Fruit fly (Drosophila melanogaster): ENCODE data around the gene CG12321.

Gene CG12321

DNA sequence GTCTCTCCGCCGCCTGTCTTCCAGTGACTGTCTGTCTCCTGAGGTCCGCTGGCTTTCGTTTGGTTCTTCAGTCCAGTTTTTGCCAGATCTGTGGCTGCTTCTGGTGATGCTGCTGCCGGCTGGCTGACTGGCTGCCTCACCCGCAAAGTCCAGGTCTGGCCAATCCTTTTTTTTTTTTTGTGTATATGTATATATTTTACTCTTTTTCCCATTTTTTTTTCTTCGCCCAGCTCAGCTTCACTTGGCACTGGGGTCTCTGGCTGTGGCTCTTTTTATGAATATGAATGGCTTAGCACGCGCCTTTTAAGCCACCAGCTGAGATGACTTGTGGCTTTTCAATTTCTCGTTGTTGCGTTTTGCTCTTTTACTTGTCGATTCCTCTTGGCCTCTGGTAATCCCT lies 41.9 kb downstream of the CG12321 start:
- no peak for TF ChIP-seq cnc (optimal IDR thresholded peaks at IDR 0.05)
- no peak for TF ChIP-seq CG1620 (GFP tag; optimal IDR thresholded peaks at IDR 0.05)
- no peak for TF ChIP-seq Clk (GFP tag; optimal IDR thresholded peaks at IDR 0.05)
- no peak for TF ChIP-seq CG12768 (GFP tag; optimal IDR thresholded peaks at IDR 0.05)
- TF ChIP-seq Hr96 (GFP tag; optimal IDR thresholded peaks at IDR 0.05), result no peak
- no peak for TF ChIP-seq ovo (GFP tag; optimal IDR thresholded peaks at IDR 0.05)
- TF ChIP-seq CG7045 (GFP tag; optimal IDR thresholded peaks at IDR 0.05), result no peak
- TF ChIP-seq pad (GFP tag; optimal IDR thresholded peaks at IDR 0.05), result no peak

DNA sequence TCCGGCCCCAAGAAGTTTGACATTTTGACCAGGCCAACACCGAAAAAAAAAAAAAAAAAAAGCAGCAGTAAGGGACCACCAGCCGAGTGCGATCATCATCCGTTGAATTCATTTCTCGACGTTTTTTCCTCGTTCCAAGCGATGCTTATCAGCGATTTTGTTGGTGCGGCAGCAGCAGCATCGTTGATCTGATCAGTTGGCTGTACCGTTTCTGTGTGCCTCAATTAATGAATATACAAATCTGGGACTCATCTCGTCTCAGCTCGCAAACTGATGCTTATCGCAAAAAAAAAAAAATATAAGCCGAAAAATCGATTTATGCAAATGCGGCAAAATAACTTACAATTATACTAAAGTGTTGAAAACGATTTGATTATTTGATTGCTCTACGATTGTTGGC lies 43.7 kb downstream of the CG12321 start:
- TF ChIP-seq toe (GFP tag; optimal IDR thresholded peaks at IDR 0.05) (no peak), tj (GFP tag; optimal IDR thresholded peaks at IDR 0.05) (no peak), CG7045 (GFP tag; optimal IDR thresholded peaks at IDR 0.05) (no peak), Hr96 (GFP tag; optimal IDR thresholded peaks at IDR 0.05) (no peak), ovo (GFP tag; optimal IDR thresholded peaks at IDR 0.05) (no peak), kay (GFP tag; ENCODE audit: borderline replicate concordance) (no peak), CG5204 (GFP tag; optimal IDR thresholded peaks at IDR 0.05) (no peak), CG14711 (tag; optimal IDR thresholded peaks at IDR 0.05) (no peak), CG7101 (tag; optimal IDR thresholded peaks at IDR 0.05) (no peak), bab1 (GFP tag; optimal IDR thresholded peaks at IDR 0.05) (no peak), Mnt (GFP tag; optimal IDR thresholded peaks at IDR 0.05) (no peak), pad (GFP tag; optimal IDR thresholded peaks at IDR 0.05) (no peak), Crg-1 (GFP tag; optimal IDR thresholded peaks at IDR 0.05) (no peak)
